Fruit fly (Drosophila melanogaster) whole organism, prepupa: Measurements from ENCODE around the gene LanA.
A peak's percentile ranks its signal among the peaks of the same experiment; 100 is the strongest.

Experiments
- CG11762 ChIP-seq: fragments of 200-800 bp; sonication (Bioruptor generic); optimal IDR thresholded peaks from 3 replicates; lab custom pipeline; 2016; ENCODE audit warnings: missing biosample characterization, missing genetic modification characterization; ENCODE audit not compliant: insufficient read depth
- Sox102F ChIP-seq: fragments of 200-800 bp; sonication (Bioruptor generic); optimal IDR thresholded peaks from 2 replicates; lab custom pipeline; 2016; ENCODE audit warnings: missing biosample characterization, mild to moderate bottlenecking, missing genetic modification characterization
- dsx ChIP-seq: fragments of 200-800 bp; optimal IDR thresholded peaks from 3 replicates; lab custom pipeline; 2019; ENCODE audit warnings: missing biosample characterization, mild to moderate bottlenecking, missing genetic modification characterization, moderate library complexity; ENCODE audit not compliant: poor library complexity, severe bottlenecking

DNA sequence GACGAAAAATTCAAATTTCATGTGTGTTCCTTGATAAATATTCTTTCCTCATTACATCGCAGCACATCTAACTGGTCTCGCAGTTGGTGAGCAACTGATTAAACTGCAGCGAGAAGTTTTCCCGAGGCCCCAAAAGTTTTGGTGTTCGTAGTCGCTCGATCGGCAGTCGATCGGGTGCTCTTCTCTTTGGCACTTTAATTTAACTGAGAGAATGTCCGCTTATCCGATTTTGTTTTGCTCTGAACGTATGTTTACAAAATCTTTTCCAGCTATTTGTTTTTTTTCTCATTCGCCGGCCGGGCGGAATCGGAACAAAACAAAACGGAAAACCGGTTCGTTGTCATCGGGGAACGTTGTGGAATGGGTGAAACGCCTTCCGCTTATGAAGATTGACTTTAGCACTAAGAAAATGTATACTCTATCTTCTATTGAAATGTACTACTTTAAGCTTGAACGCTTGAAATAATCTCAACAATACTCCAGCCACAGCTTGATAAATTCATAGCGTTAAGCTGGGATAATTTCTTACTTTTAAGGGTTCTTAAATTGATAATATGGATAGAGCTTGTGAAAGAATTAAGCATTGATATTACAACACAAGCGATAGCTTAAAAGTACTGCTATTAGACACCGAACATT is 814 bp upstream of the LanA start:
- peak; percentile 8 for TF ChIP-seq Sox102F (GFP tag; lab: Kevin White, UChicago)
- TF ChIP-seq dsx (GFP tag; lab: Kevin White, UChicago): peak; percentile 14
- no peak for TF ChIP-seq CG11762 (GFP tag; lab: Kevin White, UChicago)
